Worm (Caenorhabditis elegans) whole organism, young adult: ENCODE measurements around the gene elt-3.

Experiments
- cebp-1 ChIP-seq, 2 experiments: fragments of 200-800 bp in 1 of 2; sonication (Bioruptor generic) in 1 of 2; sonication (generic microtip) in 1 of 2; IDR thresholded peaks in 1 of 2; optimal IDR thresholded peaks in 1 of 2; 2 replicates each; pipeline versions ENCODE4 v1.3.6 to Lab custom; 2017 to 2022; ENCODE audit warnings: missing compliant biosample characterization in 2 of 2, missing genetic modification characterization in 2 of 2, mild to moderate bottlenecking in 1 of 2, missing genetic modification reagents in 1 of 2, moderate library complexity in 1 of 2
- chd-7 ChIP-seq: sonication (generic microtip); optimal IDR thresholded peaks from 2 replicates; lab custom pipeline; 2016; ENCODE audit warnings: mild to moderate bottlenecking, missing genetic modification characterization, moderate library complexity, missing compliant biosample characterization
- nfya-2 ChIP-seq: fragments of 200-800 bp; sonication (Bioruptor generic); IDR thresholded peaks from 2 replicates; pipeline ENCODE4 v1.3.6; 2022; ENCODE audit warnings: missing genetic modification reagents, missing genetic modification characterization, missing compliant biosample characterization
- repo-1 ChIP-seq: sonication (generic microtip); optimal IDR thresholded peaks from 2 replicates; lab custom pipeline; 2017; ENCODE audit warnings: mild to moderate bottlenecking, missing genetic modification characterization, missing compliant biosample characterization
- sea-2 ChIP-seq: fragments of 200-800 bp; sonication (Bioruptor generic); IDR thresholded peaks from 2 replicates; pipeline ENCODE4 v1.3.6; 2022; ENCODE audit warnings: missing genetic modification characterization, missing compliant biosample characterization
- snpc-4 ChIP-seq, 5 experiments: fragments of 150-350 bp in 1 of 5; sonication (generic microtip) in 4 of 5; optimal IDR thresholded peaks; 2 replicates each; lab custom pipeline; 2014 to 2018; ENCODE audit warnings: missing genetic modification characterization in 5 of 5, missing biosample characterization in 3 of 5, antibody characterized with exemption in 2 of 5, mild to moderate bottlenecking in 2 of 5, missing compliant biosample characterization in 2 of 5, missing genotype in 2 of 5, moderate library complexity in 2 of 5, missing genetic modification reagents in 1 of 5
- tbx-9 ChIP-seq: sonication (generic microtip); optimal IDR thresholded peaks from 2 replicates; lab custom pipeline; 2016; ENCODE audit warnings: borderline replicate concordance, missing genetic modification characterization, inconsistent platforms, missing compliant biosample characterization
- unc-62 ChIP-seq: fragments of 150-350 bp; optimal IDR thresholded peaks from 2 replicates; lab custom pipeline; 2014; ENCODE audit warnings: missing biosample characterization, missing genetic modification reagents, missing genetic modification characterization
- ztf-26 ChIP-seq: sonication (generic microtip); optimal IDR thresholded peaks from 2 replicates; lab custom pipeline; 2017; ENCODE audit warnings: missing genetic modification characterization, missing compliant biosample characterization

DNA sequence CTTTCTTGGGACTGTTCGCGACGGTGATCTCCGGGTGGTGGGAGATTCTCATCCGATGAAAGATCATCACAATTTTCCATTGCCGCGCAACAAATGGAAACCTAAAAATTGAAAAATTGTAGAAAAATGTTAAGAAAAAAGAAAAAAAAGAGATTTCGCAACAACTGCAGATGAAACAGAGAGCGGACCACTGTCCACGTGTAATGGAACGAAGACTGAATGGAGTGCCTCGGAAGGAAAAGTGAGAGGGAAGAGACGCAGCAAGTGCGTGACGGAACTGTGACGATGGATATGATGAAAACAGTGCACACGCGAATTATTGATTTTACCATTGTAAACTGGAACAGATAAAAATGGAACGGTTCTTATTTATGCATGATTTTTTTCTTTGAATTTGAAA, 8.6 kb upstream of the elt-3 start, which contains the start of gene meg-2:
- TF ChIP-seq cebp-1 (GFP tag; IDR thresholded peaks at IDR 0.05; lab: Robert Waterston, UW): no peak
- TF ChIP-seq cebp-1 (tag; optimal IDR thresholded peaks at IDR 0.05; lab: Kevin White, UChicago): peak; percentile 77
- TF ChIP-seq nfya-2: no peak
- no peak for TF ChIP-seq repo-1
- no peak for TF ChIP-seq sea-2
- TF ChIP-seq snpc-4 (GFP tag; optimal IDR thresholded peaks at IDR 0.05; lab: Kevin White, UChicago): no peak
- no peak for TF ChIP-seq snpc-4 (tag; optimal IDR thresholded peaks at IDR 0.05; lab: Kevin White, UChicago)
- no peak for TF ChIP-seq unc-62
- no peak for TF ChIP-seq tbx-9 (tag; lab: Kevin White, UChicago)
- no peak for TF ChIP-seq chd-7 (tag; lab: Kevin White, UChicago)
- TF ChIP-seq ztf-26 (tag; lab: Kevin White, UChicago): no peak
